In the genomic region with DNA sequence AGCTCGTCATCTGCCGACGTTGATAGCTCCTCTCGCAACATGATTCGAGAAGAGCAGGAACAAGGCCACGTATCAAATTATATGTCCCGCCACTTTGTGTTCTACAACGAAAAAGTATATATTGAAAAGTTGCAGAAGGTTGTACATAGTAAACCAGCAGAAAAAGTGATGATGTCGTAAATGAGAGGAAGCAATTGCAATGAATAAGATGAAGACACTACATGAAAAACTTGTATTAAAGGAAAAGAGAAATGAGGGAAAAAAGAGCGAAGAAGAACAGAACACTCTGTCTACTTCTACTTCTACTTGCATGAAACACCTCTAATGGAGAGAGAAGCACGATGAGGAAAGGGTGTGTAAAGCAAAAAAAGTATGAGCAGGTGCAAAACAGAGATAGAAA, we compare ENCODE assay signal across 2 worm cellular contexts.
TF ChIP-seq lines count a peak whose summit lies in the region.

A gene (minus strand): TSS at position 101 of the 400 bp plus-strand sequence.

TF ChIP-seq in whole organism, L1 larva, 84 proteins besides CTCF, POLR2A, EP300 and RAD21:
- TF ChIP-seq jun-1 (tag; optimal IDR thresholded peaks at IDR 0.05; lab: Kevin White, UChicago), result no peak
- TF ChIP-seq elt-3 (tag; optimal IDR thresholded peaks at IDR 0.05; lab: Kevin White, UChicago), result no peak
- peak; percentile 26 for TF ChIP-seq lin-14 (GFP tag; optimal IDR thresholded peaks at IDR 0.05; lab: Kevin White, UChicago)
- TF ChIP-seq nhr-12 (tag; optimal IDR thresholded peaks at IDR 0.05; lab: Kevin White, UChicago), result no peak

TF ChIP-seq in whole organism, L2 larva, 48 proteins besides CTCF, POLR2A, EP300 and RAD21:
- TF ChIP-seq unc-55 (GFP tag; optimal IDR thresholded peaks at IDR 0.05; lab: Kevin White, UChicago), result peak; percentile 42
- no peak for TF ChIP-seq alr-1 (tag; optimal IDR thresholded peaks at IDR 0.05; lab: Kevin White, UChicago)
TF ChIP-seq in whole organism, L2 larva: peak in this region for 1.
